Fruit fly (Drosophila melanogaster): Measurements from ENCODE around the gene Prps.

Gene Prps

dm6 chr3L:9692892-9693551 is 3.5 kb downstream of the Prps start (continued):
- TF ChIP-seq E2f2 (GFP tag; IDR thresholded peaks at IDR 0.05) = peak; percentile 62
- TF ChIP-seq CG32532 (GFP tag; IDR thresholded peaks at IDR 0.05) = peak; percentile 89
- TF ChIP-seq CG16813 (GFP tag; IDR thresholded peaks at IDR 0.05; ENCODE audit: partially characterized antibody) = no peak
- TF ChIP-seq B-H2 (GFP tag; optimal IDR thresholded peaks at IDR 0.05) = peak; percentile 87
- peak; percentile 74; the same call in 1 of the 2 replicates for TF ChIP-seq CG10959 (GFP tag; IDR thresholded peaks at IDR 0.05)
- peak; percentile 91 for TF ChIP-seq CG33557 (GFP tag; optimal IDR thresholded peaks at IDR 0.05)
- peak; percentile 24 for TF ChIP-seq ftz-f1 (GFP tag; optimal IDR thresholded peaks at IDR 0.05)
- TF ChIP-seq repo (GFP tag; optimal IDR thresholded peaks at IDR 0.05) = peak; percentile 92
- TF ChIP-seq C15 (GFP tag; IDR thresholded peaks at IDR 0.05) = peak; percentile 69; the same call in 1 of the 3 replicates
- TF ChIP-seq emc (GFP tag; optimal IDR thresholded peaks at IDR 0.05) = peak; percentile 91
- TF ChIP-seq CG13624 (GFP tag; optimal IDR thresholded peaks at IDR 0.05) = peak; percentile 98
- TF ChIP-seq Hr39 (optimal IDR thresholded peaks at IDR 0.05) = no peak
- no peak for TF ChIP-seq pita (GFP tag; optimal IDR thresholded peaks at IDR 0.05)
- TF ChIP-seq row (GFP tag; IDR thresholded peaks at IDR 0.05) = peak; percentile 97
- TF ChIP-seq Rfx (GFP tag; IDR thresholded peaks at IDR 0.05) = peak; percentile 90
- peak; percentile 78 for TF ChIP-seq lbe (GFP tag; optimal IDR thresholded peaks at IDR 0.05)
- TF ChIP-seq H2.0 (GFP tag; IDR thresholded peaks at IDR 0.05) = peak; percentile 88
- TF ChIP-seq pnt (GFP tag; optimal IDR thresholded peaks at IDR 0.05) = peak; percentile 96
- TF ChIP-seq tin (GFP tag; optimal IDR thresholded peaks at IDR 0.05) = peak; percentile 96
- TF ChIP-seq Abd-B (GFP tag; optimal IDR thresholded peaks at IDR 0.05) = peak; percentile 95
- TF ChIP-seq CG3281 (GFP tag; optimal IDR thresholded peaks at IDR 0.05) = peak; percentile 97
- TF ChIP-seq CG9727 (GFP tag; optimal IDR thresholded peaks at IDR 0.05) = peak; percentile 98
- peak; percentile 97 for TF ChIP-seq dmrt99B (tag; optimal IDR thresholded peaks at IDR 0.05)
- TF ChIP-seq ase (GFP tag; IDR thresholded peaks at IDR 0.05) = peak; percentile 75; the same call in 2 of the 3 replicates
- peak; percentile 94 for TF ChIP-seq CG30431 (GFP tag; optimal IDR thresholded peaks at IDR 0.05)
- peak; percentile 99 for TF ChIP-seq CG30403 (GFP tag; optimal IDR thresholded peaks at IDR 0.05)
- TF ChIP-seq twi (tag; optimal IDR thresholded peaks at IDR 0.05) = peak; percentile 91
- TF ChIP-seq pfk (GFP tag; optimal IDR thresholded peaks at IDR 0.05) = no peak
- peak; percentile 96 for TF ChIP-seq mam (GFP tag; optimal IDR thresholded peaks at IDR 0.05)
- peak; percentile 76 for TF ChIP-seq H15 (GFP tag; IDR thresholded peaks at IDR 0.05)
- peak; percentile 97 for TF ChIP-seq CG18599 (GFP tag; optimal IDR thresholded peaks at IDR 0.05)
- TF ChIP-seq TFAM (GFP tag; optimal IDR thresholded peaks at IDR 0.05) = peak; percentile 85
- TF ChIP-seq otp (GFP tag; IDR thresholded peaks at IDR 0.05) = peak; percentile 69; the same call in 1 of the 3 replicates
- peak; percentile 87 for TF ChIP-seq Mrtf (GFP tag; IDR thresholded peaks at IDR 0.05)
- TF ChIP-seq Drgx (GFP tag; IDR thresholded peaks at IDR 0.05) = peak; percentile 83
- TF ChIP-seq HLHmδ (GFP tag; optimal IDR thresholded peaks at IDR 0.05) = no peak
- peak; percentile 75; the same call in 1 of the 3 replicates for TF ChIP-seq CG34422 (GFP tag; IDR thresholded peaks at IDR 0.05)
- TF ChIP-seq kah (GFP tag; optimal IDR thresholded peaks at IDR 0.05) = no peak
- no peak for TF ChIP-seq CG42726 (GFP tag; IDR thresholded peaks at IDR 0.05; ENCODE audit: partially characterized antibody)
- 0 out of 2 replicates have a peak, but pooled peaks have one; percentile 53 for TF ChIP-seq CG11085 (GFP tag; IDR thresholded peaks at IDR 0.05)
- peak; percentile 68 for TF ChIP-seq MTF-1 (GFP tag; optimal IDR thresholded peaks at IDR 0.05; ENCODE audit: borderline replicate concordance)
- TF ChIP-seq Hmx (GFP tag; optimal IDR thresholded peaks at IDR 0.05) = peak; percentile 94
- TF ChIP-seq gce (GFP tag; IDR thresholded peaks at IDR 0.05) = peak; percentile 72; the same call in 2 of the 3 replicates
- TF ChIP-seq Dek (tag; optimal IDR thresholded peaks at IDR 0.05) = peak; percentile 94
- peak; percentile 84 for TF ChIP-seq peb (GFP tag; IDR thresholded peaks at IDR 0.05)
- no peak for TF ChIP-seq Lpt (GFP tag; optimal IDR thresholded peaks at IDR 0.05)
- peak; percentile 88 for TF ChIP-seq dmrt11E (tag; optimal IDR thresholded peaks at IDR 0.05)
- peak; percentile 86 for TF ChIP-seq Optix (GFP tag; IDR thresholded peaks at IDR 0.05)
- peak; percentile 97 for TF ChIP-seq CG4424 (GFP tag; optimal IDR thresholded peaks at IDR 0.05)
- TF ChIP-seq CG9797 (GFP tag; optimal IDR thresholded peaks at IDR 0.05) = peak; percentile 41

Data from whole organism, embryonic.